Worm (Caenorhabditis elegans): ENCODE results near the gene C07G2.5.

DNA sequence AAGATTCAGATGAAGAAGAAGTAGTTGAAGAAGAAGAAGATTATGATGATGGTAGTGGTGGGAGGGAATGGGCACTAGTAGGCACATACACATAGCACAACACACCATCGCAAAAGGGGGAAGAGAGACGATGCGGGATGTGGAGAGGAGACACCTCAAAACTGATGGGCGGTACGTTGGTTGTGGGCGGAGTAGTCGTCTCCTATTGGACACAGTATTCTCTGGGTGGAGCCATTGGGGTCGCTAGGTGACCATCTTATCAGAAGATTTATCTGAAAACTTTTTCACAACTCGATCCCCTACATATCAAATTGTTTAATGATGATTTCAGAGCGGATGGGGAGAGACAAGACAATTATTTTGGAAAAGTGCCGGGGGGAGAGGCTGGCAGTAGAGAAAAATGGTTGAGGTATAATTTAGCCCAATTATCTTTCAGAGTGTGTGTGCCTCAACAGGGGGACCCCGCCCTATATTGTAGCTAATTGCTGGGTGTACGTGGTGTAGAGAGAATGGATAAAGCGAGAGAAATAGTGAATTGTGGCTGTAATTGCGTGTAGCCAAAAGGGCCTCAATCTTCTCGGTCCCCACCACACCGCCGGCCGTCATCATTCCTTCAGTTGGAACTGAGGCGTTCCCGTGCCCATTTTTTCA is 47.9 kb downstream of the C07G2.5 start:
- TF ChIP-seq sox-2 (GFP tag; IDR thresholded peaks at IDR 0.05) (no peak), nhr-11 (tag; optimal IDR thresholded peaks at IDR 0.05) (no peak), pha-4 (tag; optimal IDR thresholded peaks at IDR 0.05) (no peak), lin-11 (tag; optimal IDR thresholded peaks at IDR 0.05) (no peak)

Measured in whole organism, late embryonic.